Fruit fly (Drosophila melanogaster) whole organism, embryonic: ENCODE data around the gene CG7912.

Experiments
- ATbp ChIP-seq: fragments of 200-800 bp; sonication (Bioruptor generic); optimal IDR thresholded peaks from 2 replicates; lab custom pipeline; 2017; ENCODE audit warnings: missing biosample characterization, mild to moderate bottlenecking, missing genetic modification characterization, missing genetic modification reagents
- CG10267 ChIP-seq: fragments of 200-800 bp; sonication (Bioruptor generic); optimal IDR thresholded peaks from 2 replicates; lab custom pipeline; 2018; ENCODE audit warnings: missing biosample characterization, mild to moderate bottlenecking, missing genetic modification characterization, moderate library complexity
- CG10431 ChIP-seq: fragments of 200-800 bp; sonication (Bioruptor generic); optimal IDR thresholded peaks from 3 replicates; lab custom pipeline; 2018; ENCODE audit warnings: missing biosample characterization, mild to moderate bottlenecking, missing genetic modification characterization
- CG15514 ChIP-seq: fragments of 200-800 bp; sonication (Bioruptor generic); optimal IDR thresholded peaks from 3 replicates; lab custom pipeline; 2017; ENCODE audit warnings: missing biosample characterization, missing genetic modification characterization, mild to moderate bottlenecking, moderate library complexity, missing genetic modification reagents
- CG1602 ChIP-seq: fragments of 200-800 bp; sonication (Bioruptor generic); optimal IDR thresholded peaks from 3 replicates; lab custom pipeline; 2016; ENCODE audit warnings: missing biosample characterization, missing genetic modification characterization
- CG16813 ChIP-seq: fragments of 200-800 bp; sonication (Bioruptor generic); IDR thresholded peaks from 3 replicates; pipeline ENCODE4 v1.3.6; 2022; ENCODE audit warnings: missing biosample characterization, missing genetic modification characterization; ENCODE audit not compliant: partially characterized antibody
- CG16815 ChIP-seq: fragments of 200-800 bp; sonication (Bioruptor generic); optimal IDR thresholded peaks from 3 replicates; lab custom pipeline; 2017; ENCODE audit warnings: missing biosample characterization, mild to moderate bottlenecking, missing genetic modification characterization
- CG18262 ChIP-seq: fragments of 200-800 bp; optimal IDR thresholded peaks from 3 replicates; lab custom pipeline; 2019; ENCODE audit warnings: missing biosample characterization, mild to moderate bottlenecking, missing genetic modification characterization, moderate library complexity
- CG2678 ChIP-seq: fragments of 200-800 bp; sonication (Bioruptor generic); optimal IDR thresholded peaks from 3 replicates; lab custom pipeline; 2019; ENCODE audit warnings: missing biosample characterization, mild to moderate bottlenecking, missing genetic modification characterization, moderate library complexity
- CG32767 ChIP-seq: fragments of 200-800 bp; sonication (Bioruptor generic); IDR thresholded peaks from 2 replicates; pipeline ENCODE4 v1.3.6; 2022; ENCODE audit warnings: missing biosample characterization, missing genetic modification characterization
- CG3407 ChIP-seq: fragments of 200-800 bp; sonication (Bioruptor generic); optimal IDR thresholded peaks from 2 replicates; lab custom pipeline; 2018; ENCODE audit warnings: missing biosample characterization, mild to moderate bottlenecking, missing genetic modification characterization
- CG4707 ChIP-seq: fragments of 200-800 bp; sonication (Bioruptor generic); optimal IDR thresholded peaks from 2 replicates; lab custom pipeline; 2018; ENCODE audit warnings: missing biosample characterization, mild to moderate bottlenecking, missing genetic modification characterization, moderate library complexity
- CG4730 ChIP-seq: fragments of 200-800 bp; sonication (Bioruptor generic); IDR thresholded peaks from 2 replicates; pipeline ENCODE4 v1.3.6; 2022; ENCODE audit warnings: missing biosample characterization, missing genetic modification characterization
- CG7372 ChIP-seq: fragments of 200-800 bp; sonication (Bioruptor generic); IDR thresholded peaks from 2 replicates; pipeline ENCODE4 v1.3.6; 2022; ENCODE audit warnings: missing biosample characterization, missing genetic modification characterization
- CG7745 ChIP-seq: fragments of 200-800 bp; sonication (Bioruptor generic); optimal IDR thresholded peaks from 2 replicates; lab custom pipeline; 2018; ENCODE audit warnings: missing biosample characterization, mild to moderate bottlenecking, missing genetic modification characterization, moderate library complexity
- CG7963 ChIP-seq: fragments of 200-800 bp; sonication (Bioruptor generic); IDR thresholded peaks from 3 replicates; pipeline ENCODE4 v1.3.6; 2022; ENCODE audit warnings: missing biosample characterization, missing genetic modification characterization; ENCODE audit not compliant: partially characterized antibody
- CG7987 ChIP-seq: fragments of 200-800 bp; sonication (Bioruptor generic); optimal IDR thresholded peaks from 2 replicates; lab custom pipeline; 2018; ENCODE audit warnings: missing biosample characterization, mild to moderate bottlenecking, missing genetic modification characterization, moderate library complexity
- CG8388 ChIP-seq: fragments of 200-800 bp; sonication (Bioruptor generic); optimal IDR thresholded peaks from 2 replicates; lab custom pipeline; 2019; ENCODE audit warnings: missing biosample characterization, mild to moderate bottlenecking, missing genetic modification characterization, moderate library complexity
- D ChIP-seq, 2 experiments: fragments of 200-800 bp in 1 of 2; fragments of >200 bp in 1 of 2; sonication (Bioruptor generic) in 1 of 2; optimal IDR thresholded peaks; 2 replicates in 1 of 2; 3 replicates in 1 of 2; lab custom pipeline; 2017; ENCODE audit warnings: mild to moderate bottlenecking in 1 of 2, missing biosample characterization in 1 of 2, missing genetic modification characterization in 1 of 2, missing genetic modification reagents in 1 of 2
- Dad ChIP-seq: fragments of 200-800 bp; sonication (Bioruptor generic); optimal IDR thresholded peaks from 3 replicates; lab custom pipeline; 2016; ENCODE audit warnings: missing biosample characterization, missing genetic modification characterization
- Dek ChIP-seq: fragments of 200-800 bp; sonication (Bioruptor generic); optimal IDR thresholded peaks from 3 replicates; lab custom pipeline; 2019; ENCODE audit warnings: missing biosample characterization, mild to moderate bottlenecking, missing genetic modification characterization, moderate library complexity
- Dll ChIP-seq: fragments of 200-800 bp; sonication (Bioruptor generic); IDR thresholded peaks from 4 replicates; pipeline ENCODE4 v1.3.6; 2022; ENCODE audit warnings: missing biosample characterization, missing genetic modification characterization; ENCODE audit not compliant: partially characterized antibody
- Drgx ChIP-seq: fragments of 200-800 bp; sonication (Bioruptor generic); IDR thresholded peaks from 2 replicates; pipeline ENCODE4 v1.3.6; 2022; ENCODE audit warnings: missing biosample characterization, missing genetic modification characterization
- E2f1 ChIP-seq: fragments of 200-800 bp; sonication (Bioruptor generic); IDR thresholded peaks from 2 replicates; pipeline ENCODE4 v1.3.6; 2022; ENCODE audit warnings: missing biosample characterization, missing genetic modification characterization
- Ets97D ChIP-seq: fragments of 200-800 bp; sonication (Bioruptor generic); optimal IDR thresholded peaks from 3 replicates; lab custom pipeline; 2016; ENCODE audit warnings: missing biosample characterization, missing genetic modification characterization
- Fer1 ChIP-seq: fragments of 200-800 bp; sonication (Bioruptor generic); optimal IDR thresholded peaks from 2 replicates; lab custom pipeline; 2017; ENCODE audit warnings: missing biosample characterization, mild to moderate bottlenecking, missing genetic modification characterization
- HmgZ ChIP-seq: fragments of 200-800 bp; sonication (Bioruptor generic); optimal IDR thresholded peaks from 2 replicates; lab custom pipeline; 2018; ENCODE audit warnings: missing biosample characterization, mild to moderate bottlenecking, missing genetic modification characterization
- Hmr ChIP-seq: fragments of 200-800 bp; sonication (Bioruptor generic); optimal IDR thresholded peaks from 3 replicates; lab custom pipeline; 2017; ENCODE audit warnings: mild to moderate bottlenecking, missing biosample characterization, missing genetic modification reagents, missing genetic modification characterization
- Mad ChIP-seq: fragments of 200-800 bp; sonication (Bioruptor generic); optimal IDR thresholded peaks from 2 replicates; lab custom pipeline; 2016; ENCODE audit warnings: missing biosample characterization, missing genetic modification characterization
- NFAT ChIP-seq: fragments of 200-800 bp; sonication (Bioruptor generic); IDR thresholded peaks from 2 replicates; pipeline ENCODE4 v1.3.6; 2022; ENCODE audit warnings: missing biosample characterization, missing genetic modification characterization
- Ssrp ChIP-seq: fragments of 200-800 bp; sonication (Bioruptor generic); optimal IDR thresholded peaks from 2 replicates; lab custom pipeline; 2018; ENCODE audit warnings: missing biosample characterization, mild to moderate bottlenecking, missing genetic modification characterization, moderate library complexity
- ac ChIP-seq: fragments of 200-800 bp; sonication (Bioruptor generic); optimal IDR thresholded peaks from 3 replicates; lab custom pipeline; 2017; ENCODE audit warnings: missing biosample characterization, mild to moderate bottlenecking, missing genetic modification characterization
- amos ChIP-seq: fragments of 200-800 bp; sonication (Bioruptor generic); IDR thresholded peaks from 2 replicates; pipeline ENCODE4 v1.3.6; 2022; ENCODE audit warnings: missing biosample characterization, missing genetic modification characterization; ENCODE audit not compliant: partially characterized antibody
- ara ChIP-seq: fragments of 200-800 bp; sonication (Bioruptor generic); IDR thresholded peaks from 2 replicates; pipeline ENCODE4 v1.3.6; 2022; ENCODE audit warnings: missing biosample characterization, missing genetic modification characterization
- ase ChIP-seq: fragments of 200-800 bp; sonication (Bioruptor generic); IDR thresholded peaks from 3 replicates; pipeline ENCODE4 v1.3.6; 2022; ENCODE audit warnings: missing biosample characterization, missing genetic modification characterization
- az2 ChIP-seq: fragments of 200-800 bp; sonication (Bioruptor generic); optimal IDR thresholded peaks from 3 replicates; lab custom pipeline; 2016; ENCODE audit warnings: missing biosample characterization, missing genetic modification characterization
- cas ChIP-seq: fragments of 200-800 bp; sonication (Bioruptor generic); IDR thresholded peaks from 2 replicates; pipeline ENCODE4 v1.3.6; 2022; ENCODE audit warnings: missing biosample characterization, missing genetic modification characterization
- ci ChIP-seq: fragments of 200-800 bp; sonication (Bioruptor generic); IDR thresholded peaks from 3 replicates; pipeline ENCODE4 v1.3.6; 2022; ENCODE audit warnings: missing biosample characterization, missing genetic modification characterization
- dmrt99B ChIP-seq: fragments of 200-800 bp; sonication (Bioruptor generic); optimal IDR thresholded peaks from 2 replicates; lab custom pipeline; 2018; ENCODE audit warnings: missing biosample characterization, mild to moderate bottlenecking, missing genetic modification characterization, moderate library complexity
- fd102C ChIP-seq: fragments of 200-800 bp; sonication (Bioruptor generic); optimal IDR thresholded peaks from 2 replicates; lab custom pipeline; 2018; ENCODE audit warnings: missing biosample characterization, mild to moderate bottlenecking, missing genetic modification characterization, moderate library complexity
- fu2 ChIP-seq: fragments of 200-800 bp; sonication (Bioruptor generic); optimal IDR thresholded peaks from 2 replicates; lab custom pipeline; 2016; ENCODE audit warnings: missing biosample characterization, missing genetic modification characterization
- prd ChIP-seq, 3 experiments: fragments of >200 bp in 2 of 3; fragments of 200-800 bp in 1 of 3; sonication (Bioruptor generic) in 1 of 3; optimal IDR thresholded peaks in 2 of 3; IDR thresholded peaks in 1 of 3; 2 replicates in 2 of 3; 3 replicates in 1 of 3; pipeline versions ENCODE4 v1.3.6 to Lab custom; 2017 to 2022; ENCODE audit warnings: missing biosample characterization in 1 of 3, missing genetic modification characterization in 1 of 3
- pros ChIP-seq: fragments of 200-800 bp; sonication (Bioruptor generic); optimal IDR thresholded peaks from 3 replicates; lab custom pipeline; 2019; ENCODE audit warnings: missing biosample characterization, mild to moderate bottlenecking, missing genetic modification characterization, moderate library complexity
- stc ChIP-seq: fragments of 200-800 bp; sonication (Bioruptor generic); IDR thresholded peaks from 2 replicates; pipeline ENCODE4 v1.3.6; 2022; ENCODE audit warnings: missing biosample characterization, missing genetic modification characterization
- sug ChIP-seq: fragments of 200-800 bp; optimal IDR thresholded peaks from 2 replicates; lab custom pipeline; 2019; ENCODE audit warnings: missing biosample characterization, mild to moderate bottlenecking, missing genetic modification characterization, moderate library complexity
- tgo ChIP-seq: fragments of 200-800 bp; sonication (Bioruptor generic); IDR thresholded peaks from 3 replicates; pipeline ENCODE4 v1.3.6; 2022; ENCODE audit warnings: missing biosample characterization, missing genetic modification characterization
- tio ChIP-seq: fragments of 200-800 bp; sonication (Bioruptor generic); optimal IDR thresholded peaks from 2 replicates; lab custom pipeline; 2017; ENCODE audit warnings: missing biosample characterization, missing genetic modification characterization, inconsistent platforms
- zen ChIP-seq: fragments of 200-800 bp; sonication (Bioruptor generic); optimal IDR thresholded peaks from 3 replicates; lab custom pipeline; 2018; ENCODE audit warnings: missing biosample characterization, mild to moderate bottlenecking, missing genetic modification characterization, moderate library complexity

The CG7912 gene

DNA sequence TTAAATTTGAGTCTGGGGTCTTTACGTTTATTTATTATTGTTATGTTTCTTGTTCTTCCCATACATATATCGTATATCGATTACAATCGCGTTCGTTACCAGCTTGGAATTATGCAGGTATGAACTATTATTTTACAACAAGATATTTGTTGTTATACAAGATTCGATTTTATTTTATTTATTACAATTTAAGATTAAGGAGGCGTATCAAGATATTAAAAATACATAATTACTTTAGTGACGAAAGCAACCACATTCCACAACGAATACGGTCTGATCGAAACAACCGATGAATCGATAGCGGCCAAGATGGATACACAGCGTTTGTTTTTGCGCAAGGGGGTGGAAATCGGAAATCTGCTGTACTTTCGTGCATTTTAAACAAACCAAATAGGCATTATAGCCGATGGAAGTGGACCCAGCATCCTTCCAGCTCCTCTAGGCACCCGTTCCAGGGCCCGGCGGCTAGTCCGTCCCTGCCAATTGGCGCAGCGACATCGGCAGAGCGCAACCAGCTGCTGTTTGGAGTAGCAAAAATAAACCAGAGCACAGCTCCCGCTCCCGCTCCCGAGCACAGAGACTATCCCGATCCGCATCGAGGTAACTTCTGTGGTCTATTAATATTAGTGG is 11.3 kb downstream of the CG7912 start, which contains the start of the genes CG15525 and CG11504 (continued):
- TF ChIP-seq E2f1 (peak; percentile 56), CG3407 (GFP tag; lab: Kevin White, UChicago) (no peak), CG7963 (GFP tag; lab: Robert Waterston, UW) (peak; percentile 54; the same call in 2 of the 3 replicates), CG10267 (peak; percentile 49), stc (no peak; the same call in 1 of the 2 replicates), D (optimal IDR thresholded peaks at IDR 0.05; lab: Kevin White, UChicago) (no peak), D (GFP tag; optimal IDR thresholded peaks at IDR 0.05; lab: Kevin White, UChicago) (no peak), Dek (tag; lab: Kevin White, UChicago) (peak; percentile 24), fd102C (no peak), CG15514 (GFP tag; lab: Kevin White, UChicago) (peak; percentile 57), prd (optimal IDR thresholded peaks at IDR 0.05; lab: Kevin White, UChicago) (no peak), prd (GFP tag; IDR thresholded peaks at IDR 0.05; lab: Robert Waterston, UW) (peak; percentile 82), tgo (GFP tag; lab: Robert Waterston, UW) (peak; percentile 40; the same call in 2 of the 3 replicates), CG18262 (tag; lab: Kevin White, UChicago) (no peak), pros (GFP tag; lab: Kevin White, UChicago) (no peak), CG16815 (GFP tag; lab: Kevin White, UChicago) (no peak), CG7372 (GFP tag; lab: Robert Waterston, UW) (no peak), Fer1 (GFP tag; lab: Kevin White, UChicago) (no peak), ase (GFP tag; lab: Robert Waterston, UW) (peak; percentile 43; the same call in 1 of the 3 replicates), CG4730 (GFP tag; lab: Robert Waterston, UW) (peak; percentile 24; the same call in 1 of the 2 replicates), CG7987 (no peak), Drgx (GFP tag; lab: Robert Waterston, UW) (no peak), Mad (GFP tag; lab: Kevin White, UChicago) (peak; percentile 50), cas (GFP tag; lab: Robert Waterston, UW) (peak; percentile 8; the same call in 1 of the 2 replicates), HmgZ (tag; lab: Kevin White, UChicago) (peak; percentile 63), CG32767 (peak; percentile 92), zen (tag; lab: Kevin White, UChicago) (peak; percentile 32), Dad (GFP tag; lab: Kevin White, UChicago) (peak; percentile 5), fu2 (GFP tag; lab: Kevin White, UChicago) (peak; percentile 41), CG10431 (GFP tag; lab: Kevin White, UChicago) (no peak), az2 (GFP tag; lab: Kevin White, UChicago) (peak; percentile 51), CG1602 (GFP tag; lab: Kevin White, UChicago) (peak; percentile 52), ara (GFP tag; lab: Robert Waterston, UW) (no peak), Hmr (GFP tag; lab: Kevin White, UChicago) (no peak), CG16813 (GFP tag; lab: Robert Waterston, UW) (peak; percentile 91), Dll (GFP tag; lab: Robert Waterston, UW) (peak; percentile 92), dmrt99B (no peak), Ssrp (tag; lab: Kevin White, UChicago) (peak; percentile 29), sug (no peak), NFAT (GFP tag; lab: Robert Waterston, UW) (peak; percentile 52; the same call in 1 of the 2 replicates), tio (GFP tag; lab: Kevin White, UChicago) (no peak), amos (peak; percentile 79), ATbp (GFP tag; lab: Kevin White, UChicago) (no peak), CG7745 (tag; lab: Kevin White, UChicago) (no peak), CG8388 (GFP tag; lab: Kevin White, UChicago) (no peak), CG2678 (tag; lab: Kevin White, UChicago) (no peak), CG4707 (no peak), Ets97D (GFP tag; lab: Kevin White, UChicago) (peak; percentile 70), ci (0 out of 3 replicates have a peak, but pooled peaks have one; percentile 46), ac (GFP tag; lab: Kevin White, UChicago) (no peak)
